Worm (Caenorhabditis elegans) whole organism, young adult: ENCODE results near the gene R05G9.3.

Source experiments
- F37B4.10 ChIP-seq: fragments of 200-800 bp; sonication (Bioruptor generic); IDR thresholded peaks from 2 replicates; pipeline ENCODE4 v1.3.6; 2022; ENCODE audit warnings: missing genetic modification characterization, missing compliant biosample characterization
- Y53G8AR.9 ChIP-seq: fragments of 200-800 bp; sonication (Bioruptor generic); conservative IDR thresholded peaks from 2 replicates; pipeline ENCODE4 v1.3.6; 2022; ENCODE audit warnings: missing genetic modification reagents, missing genetic modification characterization, missing compliant biosample characterization
- Y67H2A.10 ChIP-seq: fragments of 200-800 bp; sonication (Bioruptor generic); conservative IDR thresholded peaks from 2 replicates; pipeline ENCODE4 v1.3.6; 2022; ENCODE audit warnings: missing genetic modification reagents, missing genetic modification characterization, missing compliant biosample characterization
- ama-1 ChIP-seq, 3 experiments: fragments of 150-350 bp in 1 of 3; sonication (generic microtip) in 2 of 3; optimal IDR thresholded peaks; 2 replicates each; lab custom pipeline; 2014 to 2018; ENCODE audit warnings: missing biosample characterization in 2 of 3, missing genetic modification characterization in 2 of 3, missing genetic modification reagents in 2 of 3
- aptf-2 ChIP-seq: fragments of 200-800 bp; sonication (Bioruptor generic); conservative IDR thresholded peaks from 2 replicates; pipeline ENCODE4 v1.3.6; 2022; ENCODE audit warnings: missing genetic modification reagents, missing genetic modification characterization, missing compliant biosample characterization
- aptf-3 ChIP-seq: fragments of 200-800 bp; sonication (Bioruptor generic); IDR thresholded peaks from 2 replicates; pipeline ENCODE4 v1.3.6; 2022; ENCODE audit warnings: missing genetic modification characterization, missing compliant biosample characterization
- atf-7 ChIP-seq: sonication (generic microtip); optimal IDR thresholded peaks from 2 replicates; lab custom pipeline; 2017; ENCODE audit warnings: mild to moderate bottlenecking, missing genetic modification characterization, missing compliant biosample characterization
- attf-3 ChIP-seq: fragments of 200-800 bp; sonication (Bioruptor generic); conservative IDR thresholded peaks from 2 replicates; pipeline ENCODE4 v1.3.6; 2022; ENCODE audit warnings: missing genetic modification reagents, missing genetic modification characterization, missing compliant biosample characterization
- bed-2 ChIP-seq: fragments of 200-800 bp; sonication (Bioruptor generic); IDR thresholded peaks from 2 replicates; pipeline ENCODE4 v1.3.6; 2022; ENCODE audit warnings: missing genetic modification reagents, missing genetic modification characterization, missing compliant biosample characterization
- ceh-100 ChIP-seq: fragments of 200-800 bp; sonication (Bioruptor generic); IDR thresholded peaks from 2 replicates; pipeline ENCODE4 v1.3.6; 2022; ENCODE audit warnings: missing genetic modification reagents, missing genetic modification characterization, missing compliant biosample characterization
- ceh-40 ChIP-seq: fragments of 200-800 bp; sonication (Bioruptor generic); IDR thresholded peaks from 2 replicates; pipeline ENCODE4 v1.3.6; 2022; ENCODE audit warnings: missing genetic modification characterization, missing compliant biosample characterization
- die-1 ChIP-seq: sonication (generic microtip); optimal IDR thresholded peaks from 2 replicates; lab custom pipeline; 2016; ENCODE audit warnings: missing genotype, mild to moderate bottlenecking, missing genetic modification characterization, missing compliant biosample characterization
- dox-1 ChIP-seq: fragments of 200-800 bp; sonication (Bioruptor generic); IDR thresholded peaks from 2 replicates; pipeline ENCODE4 v1.3.6; 2022; ENCODE audit warnings: missing genetic modification reagents, missing genetic modification characterization, missing compliant biosample characterization
- dpff-1 ChIP-seq: sonication (generic microtip); optimal IDR thresholded peaks from 2 replicates; lab custom pipeline; 2017; ENCODE audit warnings: mild to moderate bottlenecking, missing genetic modification characterization, missing compliant biosample characterization
- efl-1 ChIP-seq: fragments of 150-350 bp; optimal IDR thresholded peaks from 2 replicates; lab custom pipeline; 2014; ENCODE audit warnings: missing biosample characterization, missing genetic modification reagents, missing genetic modification characterization
- egl-44 ChIP-seq: fragments of 200-800 bp; sonication (Bioruptor generic); IDR thresholded peaks from 2 replicates; pipeline ENCODE4 v1.3.6; 2022; ENCODE audit warnings: missing genetic modification reagents, missing genetic modification characterization, missing compliant biosample characterization
- fkh-3 ChIP-seq: sonication (generic microtip); optimal IDR thresholded peaks from 2 replicates; lab custom pipeline; 2016; ENCODE audit warnings: mild to moderate bottlenecking, missing genetic modification characterization, missing compliant biosample characterization
- madf-10 ChIP-seq: sonication (generic microtip); optimal IDR thresholded peaks from 2 replicates; lab custom pipeline; 2016; ENCODE audit warnings: mild to moderate bottlenecking, missing genetic modification characterization, missing compliant biosample characterization
- mel-28 ChIP-seq: sonication (generic microtip); optimal IDR thresholded peaks from 2 replicates; lab custom pipeline; 2016; ENCODE audit warnings: borderline replicate concordance, mild to moderate bottlenecking, missing genetic modification characterization, missing compliant biosample characterization
- mxl-1 ChIP-seq: sonication (generic microtip); optimal IDR thresholded peaks from 2 replicates; lab custom pipeline; 2016; ENCODE audit warnings: missing genetic modification characterization, missing compliant biosample characterization
- nhr-80 ChIP-seq: sonication (generic microtip); optimal IDR thresholded peaks from 2 replicates; lab custom pipeline; 2016; ENCODE audit warnings: missing genetic modification characterization, missing compliant biosample characterization
- rec-8 ChIP-seq, 2 experiments: sonication (generic microtip); optimal IDR thresholded peaks; 2 replicates each; lab custom pipeline; 2016; ENCODE audit warnings: mild to moderate bottlenecking in 2 of 2, missing genetic modification characterization in 2 of 2, missing genetic modification reagents in 2 of 2, missing genotype in 2 of 2, missing biosample characterization in 1 of 2, missing compliant biosample characterization in 1 of 2, moderate library complexity in 1 of 2
- repo-1 ChIP-seq: sonication (generic microtip); optimal IDR thresholded peaks from 2 replicates; lab custom pipeline; 2017; ENCODE audit warnings: mild to moderate bottlenecking, missing genetic modification characterization, missing compliant biosample characterization
- snpc-1.1 ChIP-seq: sonication (generic microtip); optimal IDR thresholded peaks from 2 replicates; lab custom pipeline; 2017; ENCODE audit warnings: missing genetic modification characterization, mild to moderate bottlenecking, missing compliant biosample characterization, antibody characterized with exemption, moderate library complexity, missing genotype, missing genetic modification reagents; ENCODE audit not compliant: insufficient read depth
- snpc-1.3 ChIP-seq: sonication (generic microtip); optimal IDR thresholded peaks from 2 replicates; lab custom pipeline; 2017; ENCODE audit warnings: missing genetic modification characterization, mild to moderate bottlenecking, missing compliant biosample characterization, antibody characterized with exemption, moderate library complexity, missing genotype, missing genetic modification reagents; ENCODE audit not compliant: insufficient read depth
- somi-1 ChIP-seq: fragments of 200-800 bp; sonication (Bioruptor generic); optimal IDR thresholded peaks from 2 replicates; lab custom pipeline; 2018; ENCODE audit warnings: mild to moderate bottlenecking, missing genetic modification characterization, missing compliant biosample characterization
- sptf-2 ChIP-seq: fragments of 200-800 bp; sonication (Bioruptor generic); optimal IDR thresholded peaks from 2 replicates; lab custom pipeline; 2018; ENCODE audit warnings: mild to moderate bottlenecking, missing genetic modification characterization, missing compliant biosample characterization
- tbx-9 ChIP-seq: sonication (generic microtip); optimal IDR thresholded peaks from 2 replicates; lab custom pipeline; 2016; ENCODE audit warnings: borderline replicate concordance, missing genetic modification characterization, inconsistent platforms, missing compliant biosample characterization
- zfh-2 ChIP-seq: fragments of 200-800 bp; sonication (Bioruptor generic); conservative IDR thresholded peaks from 2 replicates; pipeline ENCODE4 v1.3.6; 2022; ENCODE audit warnings: missing genetic modification reagents, missing genetic modification characterization, missing compliant biosample characterization
- zim-3 ChIP-seq: sonication (generic microtip); optimal IDR thresholded peaks from 2 replicates; lab custom pipeline; 2017; ENCODE audit warnings: mild to moderate bottlenecking, missing genetic modification characterization, moderate library complexity, missing compliant biosample characterization
- ztf-28 ChIP-seq: fragments of 200-800 bp; sonication (Bioruptor generic); IDR thresholded peaks from 2 replicates; pipeline ENCODE4 v1.3.6; 2022; ENCODE audit warnings: missing genetic modification reagents, missing genetic modification characterization, missing compliant biosample characterization

R05G9.3 gene

DNA sequence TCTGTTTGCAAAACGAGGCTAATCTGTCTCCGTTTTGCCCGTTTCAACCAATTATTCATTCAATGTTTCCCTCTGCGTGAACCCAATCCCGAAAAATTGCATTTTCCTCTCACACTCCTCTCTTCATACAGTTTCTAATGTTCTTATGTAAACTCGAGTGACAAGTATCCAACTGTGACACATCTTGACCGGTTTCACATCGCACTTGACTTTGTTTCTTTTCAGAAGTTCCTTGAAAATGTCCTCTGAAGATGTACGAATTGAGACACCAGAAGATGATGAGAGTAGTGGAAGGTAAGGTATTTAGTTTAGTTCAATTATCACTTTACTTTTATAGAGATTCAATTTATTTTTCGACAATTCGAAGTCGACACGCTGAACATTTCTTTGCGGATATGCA lies 30.6 kb upstream of the R05G9.3 start, which contains the start of gene abcx-1:
abcx-1 (plus strand) TSS at position 224 of the 400 bp plus-strand sequence.
- TF ChIP-seq snpc-1.1 (tag; lab: Kevin White, UChicago) = no peak
- no peak for TF ChIP-seq atf-7 (tag; lab: Kevin White, UChicago)
- no peak for TF ChIP-seq ceh-100 (GFP tag; lab: Robert Waterston, UW)
- no peak for TF ChIP-seq mel-28
- TF ChIP-seq die-1 (tag; lab: Kevin White, UChicago) = no peak
- TF ChIP-seq zim-3 (tag; lab: Kevin White, UChicago) = no peak
- no peak for TF ChIP-seq egl-44 (GFP tag; lab: Robert Waterston, UW)
- no peak for TF ChIP-seq F37B4.10 (GFP tag; lab: Robert Waterston, UW)
- TF ChIP-seq dpff-1 (tag; lab: Kevin White, UChicago) = no peak
- no peak for TF ChIP-seq ceh-40 (GFP tag; lab: Robert Waterston, UW)
- no peak for TF ChIP-seq efl-1 (GFP tag; lab: Kevin White, UChicago)
- TF ChIP-seq snpc-1.3 (tag; lab: Kevin White, UChicago) = no peak
- TF ChIP-seq aptf-2 (GFP tag; lab: Robert Waterston, UW) = no peak

DNA sequence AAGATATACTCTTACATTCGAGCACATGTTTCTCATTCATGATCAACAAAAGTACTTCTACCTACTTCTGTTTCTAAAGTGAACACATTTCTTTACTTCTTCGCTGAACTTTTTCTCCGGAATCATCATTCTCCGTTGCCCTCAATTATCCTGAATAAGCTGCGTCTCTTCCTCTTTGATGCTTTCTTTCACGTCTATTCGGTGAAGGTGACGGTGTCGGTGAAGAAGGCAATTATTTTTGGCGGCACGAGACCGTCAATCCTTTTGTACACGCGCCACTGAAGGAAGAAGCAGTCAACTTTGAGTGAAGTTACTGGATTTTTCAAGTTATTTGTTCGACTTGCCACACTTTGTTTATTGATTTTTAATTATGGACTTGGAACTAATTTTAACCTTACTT lies 30.2 kb upstream of the R05G9.3 start, which contains the start of gene abch-1:
abch-1 (minus strand) TSS at position 101 of the 400 bp plus-strand sequence.
- TF ChIP-seq madf-10 (no peak), fkh-3 (tag; lab: Kevin White, UChicago) (no peak), sptf-2 (no peak), mxl-1 (tag; lab: Kevin White, UChicago) (no peak)

DNA sequence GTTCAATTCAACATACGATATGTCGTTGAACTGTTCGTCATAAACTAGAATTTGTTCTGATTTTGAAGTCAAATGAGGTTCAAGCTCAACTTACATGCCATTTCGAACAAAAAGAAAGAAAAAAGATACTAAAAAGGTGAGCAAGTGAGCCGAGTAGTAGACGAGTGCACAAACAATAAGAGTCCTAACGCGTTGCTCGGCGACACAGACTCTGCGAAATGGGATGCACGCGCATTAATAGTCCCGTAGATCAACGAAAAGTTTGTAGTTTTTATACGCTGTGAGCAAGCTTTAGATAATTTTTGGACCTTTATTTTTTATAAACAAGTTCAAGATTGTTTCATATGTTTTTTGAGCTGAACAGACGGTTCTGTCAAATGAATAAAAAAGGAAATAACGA lies 27.3 kb upstream of the R05G9.3 start, which contains the start of gene C56E6.4:
C56E6.4 (minus strand) TSS at position 101 of the 400 bp plus-strand sequence.
- TF ChIP-seq tbx-9 (tag; lab: Kevin White, UChicago) (no peak), Y53G8AR.9 (GFP tag; lab: Robert Waterston, UW) (no peak), zfh-2 (no peak), dox-1 (GFP tag; lab: Robert Waterston, UW) (no peak), zim-3 (tag; lab: Kevin White, UChicago) (no peak)
- TF ChIP-seq, all 124 proteins: peak for 0

DNA sequence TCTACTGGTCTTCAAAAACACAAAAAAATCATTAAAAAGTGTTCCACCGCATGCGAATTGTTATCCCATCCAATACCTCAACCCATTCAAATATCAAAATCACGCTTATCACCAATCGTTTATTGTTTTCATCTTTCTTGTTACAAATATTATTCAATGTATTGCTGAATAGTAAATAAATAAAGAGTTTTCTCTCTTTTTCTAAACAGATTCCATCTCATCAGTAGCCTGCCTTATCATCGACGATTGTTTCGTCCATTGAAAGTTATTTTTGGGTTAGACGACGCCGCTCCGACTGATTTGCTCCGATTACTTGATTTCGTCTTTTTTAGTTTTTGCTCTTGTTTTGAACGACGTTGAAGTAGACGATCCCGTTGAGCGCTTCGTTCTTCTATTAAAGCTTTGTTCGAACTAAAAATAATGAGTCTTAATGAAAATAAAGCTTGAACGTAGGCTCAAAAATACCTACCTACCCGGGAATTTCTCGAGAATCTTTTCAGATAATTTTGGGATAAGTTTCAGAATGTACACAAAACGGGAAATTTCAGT lies 24.9 kb upstream of the R05G9.3 start:
- TF ChIP-seq somi-1 (no peak), ztf-28 (no peak), ama-1 (optimal IDR thresholded peaks at IDR 0.05; lab: Kevin White, UChicago) (peak; percentile 14), ama-1 (GFP tag; optimal IDR thresholded peaks at IDR 0.05; lab: Kevin White, UChicago) (no peak), repo-1 (tag; lab: Kevin White, UChicago) (peak; percentile 19)
- TF ChIP-seq, all 124 proteins: peak for 2

DNA sequence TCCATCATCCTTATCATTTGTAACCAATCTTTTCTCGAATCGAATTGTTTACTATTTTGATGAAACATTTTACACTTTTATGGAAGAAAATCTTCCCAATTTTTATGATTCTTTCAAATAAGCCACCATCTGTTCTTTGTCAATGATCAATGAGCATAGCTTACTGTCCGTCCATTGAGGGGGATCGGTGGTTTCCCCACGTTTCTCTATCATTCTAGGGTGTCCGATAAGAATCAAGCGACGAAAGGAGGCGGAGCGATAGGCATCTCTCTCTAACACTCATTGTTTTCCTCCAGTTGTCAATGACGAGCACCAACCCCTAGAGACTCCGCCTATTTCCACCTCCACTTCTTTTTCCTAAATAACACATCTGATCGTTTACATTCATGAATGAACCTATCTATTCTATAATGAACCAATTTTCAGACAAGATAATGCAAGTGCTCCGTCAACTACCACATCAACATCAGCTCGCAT lies 23.2 kb upstream of the R05G9.3 start, which contains the start of gene C56E6.2:
C56E6.2 (plus strand) TSS at position 427 of the 477 bp plus-strand sequence.
- TF ChIP-seq aptf-3 (GFP tag; lab: Robert Waterston, UW) (no peak), bed-2 (GFP tag; lab: Robert Waterston, UW) (no peak), tbx-9 (tag; lab: Kevin White, UChicago) (no peak), ceh-40 (GFP tag; lab: Robert Waterston, UW) (0 out of 2 replicates have a peak, but pooled peaks have one; percentile 35), attf-3 (GFP tag; lab: Robert Waterston, UW) (no peak), atf-7 (tag; lab: Kevin White, UChicago) (no peak), Y67H2A.10 (no peak), nhr-80 (peak; percentile 43), rec-8 (tag; optimal IDR thresholded peaks at IDR 0.05; lab: Kevin White, UChicago) (no peak)
